Fruit fly (Drosophila melanogaster) whole organism, embryonic: ENCODE results near the gene CG8419.

Experiments used
- Aef1 ChIP-seq: fragments of 200-800 bp; sonication (Bioruptor generic); IDR thresholded peaks from 3 replicates; pipeline ENCODE4 v1.3.6; 2022; ENCODE audit warnings: missing biosample characterization, missing genetic modification characterization
- CG12744 ChIP-seq: fragments of 200-800 bp; sonication (Bioruptor generic); optimal IDR thresholded peaks from 2 replicates; lab custom pipeline; 2016; ENCODE audit warnings: missing biosample characterization, missing genetic modification characterization
- CG1647 ChIP-seq: fragments of 200-800 bp; sonication (Bioruptor generic); optimal IDR thresholded peaks from 3 replicates; lab custom pipeline; 2016; ENCODE audit warnings: missing biosample characterization, missing genetic modification characterization
- CG16863 ChIP-seq: fragments of 200-800 bp; sonication (Bioruptor generic); optimal IDR thresholded peaks from 3 replicates; lab custom pipeline; 2016; ENCODE audit warnings: missing biosample characterization, missing genetic modification characterization
- CG17385 ChIP-seq: fragments of 200-800 bp; sonication (Bioruptor generic); optimal IDR thresholded peaks from 3 replicates; lab custom pipeline; 2018; ENCODE audit warnings: missing biosample characterization, mild to moderate bottlenecking, missing genetic modification characterization
- CG18476 ChIP-seq: fragments of 200-800 bp; sonication (Bioruptor generic); optimal IDR thresholded peaks from 2 replicates; lab custom pipeline; 2016; ENCODE audit warnings: missing biosample characterization, mild to moderate bottlenecking, missing genetic modification characterization
- CG18599 ChIP-seq: fragments of 200-800 bp; sonication (Bioruptor generic); optimal IDR thresholded peaks from 3 replicates; lab custom pipeline; 2017; ENCODE audit warnings: missing biosample characterization, missing genetic modification characterization, mild to moderate bottlenecking, moderate library complexity, missing genetic modification reagents
- CG32532 ChIP-seq: fragments of 200-800 bp; sonication (Bioruptor generic); IDR thresholded peaks from 2 replicates; pipeline ENCODE4 v1.3.6; 2022; ENCODE audit warnings: missing biosample characterization, missing genetic modification characterization
- CG42726 ChIP-seq: fragments of 200-800 bp; sonication (Bioruptor generic); IDR thresholded peaks from 2 replicates; pipeline ENCODE4 v1.3.6; 2022; ENCODE audit warnings: missing biosample characterization, missing genetic modification characterization; ENCODE audit not compliant: partially characterized antibody
- CG4707 ChIP-seq: fragments of 200-800 bp; sonication (Bioruptor generic); optimal IDR thresholded peaks from 2 replicates; lab custom pipeline; 2018; ENCODE audit warnings: missing biosample characterization, mild to moderate bottlenecking, missing genetic modification characterization, moderate library complexity
- CG5245 ChIP-seq: fragments of 200-800 bp; sonication (Bioruptor generic); optimal IDR thresholded peaks from 3 replicates; lab custom pipeline; 2016; ENCODE audit warnings: missing biosample characterization, missing genetic modification characterization
- CG6791 ChIP-seq: fragments of 200-800 bp; sonication (Bioruptor generic); IDR thresholded peaks from 3 replicates; pipeline ENCODE4 v1.3.6; 2022; ENCODE audit warnings: missing biosample characterization, missing genetic modification characterization; ENCODE audit not compliant: partially characterized antibody
- CG7271 ChIP-seq: fragments of 200-800 bp; sonication (Bioruptor generic); optimal IDR thresholded peaks from 2 replicates; lab custom pipeline; 2018; ENCODE audit warnings: missing biosample characterization, mild to moderate bottlenecking, missing genetic modification characterization, moderate library complexity
- CG7372 ChIP-seq: fragments of 200-800 bp; sonication (Bioruptor generic); IDR thresholded peaks from 2 replicates; pipeline ENCODE4 v1.3.6; 2022; ENCODE audit warnings: missing biosample characterization, missing genetic modification characterization
- CG7786 ChIP-seq: fragments of 200-800 bp; sonication (Bioruptor generic); optimal IDR thresholded peaks from 2 replicates; lab custom pipeline; 2016; ENCODE audit warnings: missing biosample characterization, missing genetic modification characterization
- CG8359 ChIP-seq: fragments of 200-800 bp; sonication (Bioruptor generic); optimal IDR thresholded peaks from 2 replicates; lab custom pipeline; 2017; ENCODE audit warnings: missing biosample characterization, mild to moderate bottlenecking, missing genetic modification characterization, borderline replicate concordance
- CG8388 ChIP-seq: fragments of 200-800 bp; sonication (Bioruptor generic); optimal IDR thresholded peaks from 2 replicates; lab custom pipeline; 2019; ENCODE audit warnings: missing biosample characterization, mild to moderate bottlenecking, missing genetic modification characterization, moderate library complexity
- CG8924 ChIP-seq: fragments of 200-800 bp; optimal IDR thresholded peaks from 3 replicates; lab custom pipeline; 2019; ENCODE audit warnings: missing biosample characterization, mild to moderate bottlenecking, missing genetic modification characterization, moderate library complexity
- CTCF ChIP-seq: fragments of 200-800 bp; sonication (Bioruptor generic); optimal IDR thresholded peaks from 2 replicates; lab custom pipeline; 2017; ENCODE audit warnings: missing biosample characterization, mild to moderate bottlenecking, missing genetic modification characterization, moderate library complexity
- Chrac-16 ChIP-seq: fragments of 200-800 bp; sonication (Bioruptor generic); optimal IDR thresholded peaks from 3 replicates; lab custom pipeline; 2016; ENCODE audit warnings: missing biosample characterization, missing genetic modification characterization
- Dip2 ChIP-seq: fragments of 200-800 bp; sonication (Bioruptor generic); IDR thresholded peaks from 2 replicates; pipeline ENCODE4 v1.3.6; 2022; ENCODE audit warnings: missing biosample characterization, missing genetic modification characterization
- Dref ChIP-seq: fragments of 200-800 bp; sonication (Bioruptor generic); IDR thresholded peaks from 2 replicates; pipeline ENCODE4 v1.3.6; 2022; ENCODE audit warnings: missing biosample characterization, missing genetic modification characterization
- E2f2 ChIP-seq: fragments of 200-800 bp; sonication (Bioruptor generic); IDR thresholded peaks from 2 replicates; pipeline ENCODE4 v1.3.6; 2022; ENCODE audit warnings: missing biosample characterization, missing genetic modification characterization
- Hr39 ChIP-seq: fragments of >200 bp; optimal IDR thresholded peaks from 2 replicates; lab custom pipeline; 2017
- Hr78 ChIP-seq, 2 experiments: fragments of 200-800 bp in 1 of 2; fragments of >200 bp in 1 of 2; sonication (Bioruptor generic) in 1 of 2; optimal IDR thresholded peaks; 2 replicates each; lab custom pipeline; 2017 to 2019; ENCODE audit warnings: missing biosample characterization in 2 of 2, missing genetic modification characterization in 2 of 2, mild to moderate bottlenecking in 1 of 2, moderate library complexity in 1 of 2
- MESR4 ChIP-seq: fragments of 200-800 bp; sonication (Bioruptor generic); optimal IDR thresholded peaks from 2 replicates; lab custom pipeline; 2018; ENCODE audit warnings: missing biosample characterization, mild to moderate bottlenecking, missing genetic modification characterization, moderate library complexity
- Mad ChIP-seq: fragments of 200-800 bp; sonication (Bioruptor generic); optimal IDR thresholded peaks from 2 replicates; lab custom pipeline; 2016; ENCODE audit warnings: missing biosample characterization, missing genetic modification characterization
- NK7.1 ChIP-seq: fragments of 200-800 bp; sonication (Bioruptor generic); optimal IDR thresholded peaks from 3 replicates; lab custom pipeline; 2016; ENCODE audit warnings: missing biosample characterization, missing genetic modification characterization
- TFAM ChIP-seq: fragments of 200-800 bp; sonication (Bioruptor generic); optimal IDR thresholded peaks from 2 replicates; lab custom pipeline; 2017; ENCODE audit warnings: missing biosample characterization, missing genetic modification characterization, inconsistent platforms
- ap ChIP-seq: fragments of 200-800 bp; sonication (Bioruptor generic); IDR thresholded peaks from 2 replicates; pipeline ENCODE4 v1.3.6; 2022; ENCODE audit warnings: missing biosample characterization, missing genetic modification characterization
- ato ChIP-seq: fragments of 200-800 bp; sonication (Bioruptor generic); IDR thresholded peaks from 2 replicates; pipeline ENCODE4 v1.3.6; 2022; ENCODE audit warnings: missing biosample characterization, missing genetic modification characterization; ENCODE audit not compliant: partially characterized antibody
- bcd ChIP-seq: fragments of 200-800 bp; sonication (Bioruptor generic); optimal IDR thresholded peaks from 2 replicates; lab custom pipeline; 2017; ENCODE audit warnings: missing biosample characterization, mild to moderate bottlenecking, missing genetic modification characterization
- cg ChIP-seq: fragments of 200-800 bp; sonication (Bioruptor generic); optimal IDR thresholded peaks from 3 replicates; lab custom pipeline; 2019; ENCODE audit warnings: missing biosample characterization, mild to moderate bottlenecking, missing genetic modification characterization, moderate library complexity
- chif ChIP-seq, 2 experiments: fragments of 200-800 bp; sonication (Bioruptor generic); optimal IDR thresholded peaks; 3 replicates each; lab custom pipeline; 2016; ENCODE audit warnings: missing biosample characterization in 2 of 2, missing genetic modification characterization in 2 of 2
- chm ChIP-seq: fragments of 200-800 bp; sonication (Bioruptor generic); IDR thresholded peaks from 2 replicates; pipeline ENCODE4 v1.3.6; 2022; ENCODE audit warnings: missing biosample characterization, missing genetic modification characterization
- crol ChIP-seq: fragments of 200-800 bp; sonication (Bioruptor generic); IDR thresholded peaks from 2 replicates; pipeline ENCODE4 v1.3.6; 2022; ENCODE audit warnings: missing biosample characterization, missing genetic modification characterization
- crp ChIP-seq, 2 experiments: fragments of 200-800 bp; sonication (Bioruptor generic); optimal IDR thresholded peaks; 2 replicates in 1 of 2; 3 replicates in 1 of 2; lab custom pipeline; 2017; ENCODE audit warnings: missing biosample characterization in 2 of 2, missing genetic modification characterization in 2 of 2, mild to moderate bottlenecking in 1 of 2, moderate library complexity in 1 of 2
- danr ChIP-seq: fragments of 200-800 bp; sonication (Bioruptor generic); IDR thresholded peaks from 2 replicates; pipeline ENCODE4 v1.3.6; 2022; ENCODE audit warnings: missing biosample characterization, missing genetic modification characterization
- dmrt99B ChIP-seq: fragments of 200-800 bp; sonication (Bioruptor generic); optimal IDR thresholded peaks from 2 replicates; lab custom pipeline; 2018; ENCODE audit warnings: missing biosample characterization, mild to moderate bottlenecking, missing genetic modification characterization, moderate library complexity
- ems ChIP-seq: fragments of 200-800 bp; sonication (Bioruptor generic); optimal IDR thresholded peaks from 3 replicates; lab custom pipeline; 2016; ENCODE audit warnings: missing biosample characterization, missing genetic modification characterization
- gem ChIP-seq: fragments of 200-800 bp; sonication (Bioruptor generic); optimal IDR thresholded peaks from 2 replicates; lab custom pipeline; 2019; ENCODE audit warnings: missing biosample characterization, mild to moderate bottlenecking, missing genetic modification characterization, moderate library complexity
- ind ChIP-seq: fragments of 200-800 bp; sonication (Bioruptor generic); optimal IDR thresholded peaks from 3 replicates; lab custom pipeline; 2016; ENCODE audit warnings: missing biosample characterization, missing genetic modification characterization
- nom ChIP-seq: fragments of 200-800 bp; sonication (Bioruptor generic); optimal IDR thresholded peaks from 2 replicates; lab custom pipeline; 2017; ENCODE audit warnings: missing biosample characterization, missing genetic modification characterization, mild to moderate bottlenecking, moderate library complexity, missing genetic modification reagents
- psq ChIP-seq: fragments of 200-800 bp; sonication (Bioruptor generic); optimal IDR thresholded peaks from 2 replicates; lab custom pipeline; 2017; ENCODE audit warnings: missing biosample characterization, missing genetic modification characterization
- pzg ChIP-seq: fragments of 200-800 bp; sonication (Bioruptor generic); optimal IDR thresholded peaks from 3 replicates; lab custom pipeline; 2018; ENCODE audit warnings: missing biosample characterization, mild to moderate bottlenecking, missing genetic modification characterization, moderate library complexity
- row ChIP-seq: fragments of 200-800 bp; sonication (Bioruptor generic); IDR thresholded peaks from 3 replicates; pipeline ENCODE4 v1.3.6; 2022; ENCODE audit warnings: missing biosample characterization, missing genetic modification characterization
- sima ChIP-seq: fragments of 200-800 bp; sonication (Bioruptor generic); optimal IDR thresholded peaks from 2 replicates; lab custom pipeline; 2016; ENCODE audit warnings: missing biosample characterization, missing genetic modification characterization
- sisA ChIP-seq: fragments of 200-800 bp; sonication (Bioruptor generic); IDR thresholded peaks from 2 replicates; pipeline ENCODE4 v1.3.6; 2022; ENCODE audit warnings: missing biosample characterization, missing genetic modification characterization
- slp2 ChIP-seq: fragments of 200-800 bp; sonication (Bioruptor generic); optimal IDR thresholded peaks from 2 replicates; lab custom pipeline; 2016; ENCODE audit warnings: missing biosample characterization, missing genetic modification characterization
- tin ChIP-seq: fragments of 200-800 bp; sonication (Bioruptor generic); optimal IDR thresholded peaks from 3 replicates; lab custom pipeline; 2016; ENCODE audit warnings: missing biosample characterization, missing genetic modification characterization
- vfl ChIP-seq: fragments of 200-800 bp; sonication (Bioruptor generic); optimal IDR thresholded peaks from 2 replicates; lab custom pipeline; 2016; ENCODE audit warnings: missing biosample characterization, missing genetic modification characterization
- wor ChIP-seq: fragments of 200-800 bp; sonication (Bioruptor generic); IDR thresholded peaks from 2 replicates; pipeline ENCODE4 v1.3.6; 2022; ENCODE audit warnings: missing biosample characterization, missing genetic modification characterization

The CG8419 gene

DNA sequence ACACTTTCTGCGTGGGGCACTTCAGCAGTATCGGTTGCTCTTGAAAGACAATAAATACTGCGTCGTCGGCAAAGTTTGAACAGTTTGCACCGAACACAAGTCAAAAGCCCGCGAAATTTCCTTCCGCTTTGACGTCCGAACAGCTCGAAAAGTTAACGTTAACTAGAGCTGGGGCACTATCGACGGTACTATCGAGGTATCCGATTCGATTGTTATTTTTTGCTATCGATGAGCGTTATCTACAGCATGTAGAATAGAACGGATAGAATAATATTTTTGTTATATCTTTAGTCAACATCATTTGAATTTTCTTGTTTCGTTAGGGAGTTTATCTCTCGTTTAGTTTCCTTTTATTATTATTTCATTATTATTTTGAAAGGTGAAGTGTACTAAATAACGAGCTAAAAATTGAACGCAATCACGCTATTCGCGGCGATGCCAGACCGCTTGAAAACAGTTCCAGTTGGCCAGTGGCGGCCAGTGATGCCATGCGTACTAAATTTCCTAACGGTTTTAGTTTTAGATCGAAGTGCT, 33.8 kb downstream of the CG8419 start, which contains the start of gene Pvr (continued):
- TF ChIP-seq sisA (GFP tag; lab: Robert Waterston, UW) (no peak), Dip2 (GFP tag; lab: Robert Waterston, UW) (no peak), row (GFP tag; lab: Robert Waterston, UW) (peak; percentile 35; the same call in 1 of the 3 replicates), psq (GFP tag; lab: Kevin White, UChicago) (no peak), Mad (GFP tag; lab: Kevin White, UChicago) (peak; percentile 0), vfl (GFP tag; lab: Kevin White, UChicago) (no peak), NK7.1 (GFP tag; lab: Kevin White, UChicago) (no peak), ato (peak; percentile 91), CG8388 (no peak), ap (GFP tag; lab: Robert Waterston, UW) (no peak), cg (GFP tag; lab: Kevin White, UChicago) (no peak), chif (GFP tag; optimal IDR thresholded peaks at IDR 0.05; lab: Kevin White, UChicago) (no peak), Dref (GFP tag; lab: Robert Waterston, UW) (peak; percentile 83), CG8359 (GFP tag; lab: Kevin White, UChicago) (no peak), ems (GFP tag; lab: Kevin White, UChicago) (peak; percentile 32), Hr39 (lab: Kevin White, UChicago) (no peak), CG18599 (GFP tag; lab: Kevin White, UChicago) (no peak), CG18476 (GFP tag; lab: Kevin White, UChicago) (peak; percentile 36), CG7372 (GFP tag; lab: Robert Waterston, UW) (no peak), dmrt99B (tag; lab: Kevin White, UChicago) (no peak), CG4707 (GFP tag; lab: Kevin White, UChicago) (no peak), TFAM (no peak), sima (no peak), CTCF (peak; percentile 60), ind (GFP tag; lab: Kevin White, UChicago) (no peak), CG8924 (peak; percentile 3), wor (no peak), Chrac-16 (GFP tag; lab: Kevin White, UChicago) (no peak), crp (GFP tag; optimal IDR thresholded peaks at IDR 0.05; lab: Kevin White, UChicago) (no peak), CG7271 (tag; lab: Kevin White, UChicago) (no peak), gem (tag; lab: Kevin White, UChicago) (no peak), CG6791 (GFP tag; lab: Robert Waterston, UW) (peak; percentile 95), CG16863 (GFP tag; lab: Kevin White, UChicago) (no peak), nom (no peak), CG5245 (GFP tag; lab: Kevin White, UChicago) (no peak), danr (no peak), tin (GFP tag; lab: Kevin White, UChicago) (no peak), CG42726 (peak; percentile 90), CG17385 (GFP tag; lab: Kevin White, UChicago) (peak; percentile 11), E2f2 (GFP tag; lab: Robert Waterston, UW) (peak; percentile 72), chm (no peak), slp2 (GFP tag; lab: Kevin White, UChicago) (no peak), CG1647 (GFP tag; lab: Kevin White, UChicago) (no peak), Aef1 (no peak), MESR4 (GFP tag; lab: Kevin White, UChicago) (no peak), pzg (peak; percentile 70), CG12744 (GFP tag; lab: Kevin White, UChicago) (no peak), CG7786 (GFP tag; lab: Kevin White, UChicago) (no peak), crol (GFP tag; lab: Robert Waterston, UW) (no peak), CG32532 (GFP tag; lab: Robert Waterston, UW) (peak; percentile 39), bcd (GFP tag; lab: Kevin White, UChicago) (peak; percentile 1), Hr78 (GFP tag; optimal IDR thresholded peaks at IDR 0.05; lab: Kevin White, UChicago) (no peak)
